Worm (Caenorhabditis elegans): ENCODE data around the gene K11C4.1.

Gene K11C4.1

ce11 chrV:6885070-6885469 lies 11.7 kb upstream of the K11C4.1 start:
- TF ChIP-seq sox-4 (tag; optimal IDR thresholded peaks at IDR 0.05) = no peak
- TF ChIP-seq efl-3 (GFP tag; optimal IDR thresholded peaks at IDR 0.05) = no peak
- no peak for TF ChIP-seq swsn-7 (tag; optimal IDR thresholded peaks at IDR 0.05)
- no peak for TF ChIP-seq ceh-90 (tag; optimal IDR thresholded peaks at IDR 0.05)
- TF ChIP-seq nhr-19 (GFP tag; conservative IDR thresholded peaks at IDR 0.05) = no peak
- TF ChIP-seq snu-23 (GFP tag; optimal IDR thresholded peaks at IDR 0.05) = no peak
- no peak for TF ChIP-seq C04F5.9 (tag; optimal IDR thresholded peaks at IDR 0.05)
- TF ChIP-seq nhr-237 (tag; optimal IDR thresholded peaks at IDR 0.05) = no peak
- TF ChIP-seq lin-39 (tag; optimal IDR thresholded peaks at IDR 0.05) = no peak
- no peak for TF ChIP-seq fkh-8 (tag; optimal IDR thresholded peaks at IDR 0.05)
- TF ChIP-seq F16B12.6 (tag; optimal IDR thresholded peaks at IDR 0.05) = no peak
- TF ChIP-seq rnt-1 (tag; optimal IDR thresholded peaks at IDR 0.05) = no peak

ce11 chrV:6888828-6889227 lies 8.0 kb upstream of the K11C4.1 start:
- TF ChIP-seq lin-13 (GFP tag; optimal IDR thresholded peaks at IDR 0.05) (no peak), lsy-2 (tag; optimal IDR thresholded peaks at IDR 0.05) (peak in 1 of 2 experiments; percentile 44), tlp-1 (tag; optimal IDR thresholded peaks at IDR 0.05) (no peak), C04F5.9 (tag; optimal IDR thresholded peaks at IDR 0.05) (no peak), xbp-1 (tag; optimal IDR thresholded peaks at IDR 0.05) (peak; percentile 24), alr-1 (tag; optimal IDR thresholded peaks at IDR 0.05; ENCODE audit: borderline replicate concordance) (no peak), irx-1 (tag; optimal IDR thresholded peaks at IDR 0.05) (peak; percentile 19), dpl-1 (GFP tag; optimal IDR thresholded peaks at IDR 0.05) (peak in 1 of 3 experiments; percentile 23), zip-4 (GFP tag; optimal IDR thresholded peaks at IDR 0.05) (no peak), zag-1 (tag; optimal IDR thresholded peaks at IDR 0.05) (no peak), efl-3 (GFP tag; optimal IDR thresholded peaks at IDR 0.05) (no peak), elt-3 (tag; optimal IDR thresholded peaks at IDR 0.05) (peak in 1 of 6 experiments; percentile 44), skn-1 (tag; optimal IDR thresholded peaks at IDR 0.05) (peak; percentile 3), nhr-12 (tag; optimal IDR thresholded peaks at IDR 0.05) (no peak), lin-15B (tag; optimal IDR thresholded peaks at IDR 0.05) (no peak), nhr-11 (tag; optimal IDR thresholded peaks at IDR 0.05) (no peak), nhr-47 (tag; optimal IDR thresholded peaks at IDR 0.05) (peak; percentile 62), nhr-84 (tag; optimal IDR thresholded peaks at IDR 0.05) (no peak), unc-98 (GFP tag; IDR thresholded peaks at IDR 0.05) (no peak), unc-30 (tag; optimal IDR thresholded peaks at IDR 0.05) (no peak), pax-3 (tag; optimal IDR thresholded peaks at IDR 0.05) (no peak), ceh-82 (tag; optimal IDR thresholded peaks at IDR 0.05) (peak in 2 of 3 experiments; percentile 9 to 33), fos-1 (tag; optimal IDR thresholded peaks at IDR 0.05) (peak; percentile 50), swsn-7 (tag; optimal IDR thresholded peaks at IDR 0.05) (peak; percentile 51), mef-2 (tag; optimal IDR thresholded peaks at IDR 0.05) (no peak), unc-130 (tag; optimal IDR thresholded peaks at IDR 0.05) (no peak), tbx-2 (tag; optimal IDR thresholded peaks at IDR 0.05) (peak; percentile 39), lin-14 (GFP tag; optimal IDR thresholded peaks at IDR 0.05) (peak; percentile 55), rnt-1 (tag; optimal IDR thresholded peaks at IDR 0.05) (peak; percentile 54), sox-4 (tag; optimal IDR thresholded peaks at IDR 0.05) (peak; percentile 10), nhr-71 (tag; optimal IDR thresholded peaks at IDR 0.05) (peak; percentile 61), pqm-1 (tag; optimal IDR thresholded peaks at IDR 0.05) (no peak), Y116A8C.19 (tag; optimal IDR thresholded peaks at IDR 0.05; ENCODE audit: borderline replicate concordance) (no peak), ets-5 (GFP tag; IDR thresholded peaks at IDR 0.05) (no peak), mab-9 (GFP tag; IDR thresholded peaks at IDR 0.05) (0 out of 2 replicates have a peak, but pooled peaks have one; percentile 14), mdl-1 (tag; optimal IDR thresholded peaks at IDR 0.05) (peak in 1 of 2 experiments; percentile 42), nhr-19 (GFP tag; conservative IDR thresholded peaks at IDR 0.05) (peak; percentile 56), ztf-11 (tag; optimal IDR thresholded peaks at IDR 0.05) (peak in 1 of 2 experiments; percentile 6), hlh-17 (GFP tag; optimal IDR thresholded peaks at IDR 0.05; ENCODE audit: borderline replicate concordance) (no peak), nhr-85 (tag) (peak; percentile 20), dsc-1 (tag; optimal IDR thresholded peaks at IDR 0.05) (peak; percentile 49), nhr-90 (tag; optimal IDR thresholded peaks at IDR 0.05; ENCODE audit: poor library complexity) (peak; percentile 63), mep-1 (tag; optimal IDR thresholded peaks at IDR 0.05) (no peak), ceh-88 (GFP tag; IDR thresholded peaks at IDR 0.05) (no peak), ces-1 (GFP tag; optimal IDR thresholded peaks at IDR 0.05) (no peak)
